Worm (Caenorhabditis elegans) whole organism, mixed stage, embryonic: ENCODE results near the gene ZK1248.15.
A peak's percentile ranks its signal among the peaks of the same experiment; 100 is the strongest.

ENCODE experiments used
- bed-3 ChIP-seq: fragments of 200-800 bp; sonication (Bioruptor generic); optimal IDR thresholded peaks from 3 replicates; lab custom pipeline; 2018; ENCODE audit warnings: mild to moderate bottlenecking, missing genetic modification characterization, moderate library complexity, missing compliant biosample characterization
- blmp-1 ChIP-seq: fragments of 150-350 bp; optimal IDR thresholded peaks from 2 replicates; lab custom pipeline; 2014; ENCODE audit warnings: missing biosample characterization, missing genetic modification characterization
- ceh-39 ChIP-seq: fragments of 150-350 bp; optimal IDR thresholded peaks from 2 replicates; lab custom pipeline; 2014; ENCODE audit warnings: missing biosample characterization, missing genetic modification characterization
- ceh-43 ChIP-seq: fragments of 200-800 bp; sonication (Bioruptor generic); optimal IDR thresholded peaks from 2 replicates; lab custom pipeline; 2018; ENCODE audit warnings: mild to moderate bottlenecking, missing genetic modification characterization, moderate library complexity, missing compliant biosample characterization
- ceh-83 ChIP-seq: fragments of 200-800 bp; sonication (Bioruptor generic); optimal IDR thresholded peaks from 2 replicates; lab custom pipeline; 2018; ENCODE audit warnings: mild to moderate bottlenecking, missing genetic modification characterization, missing compliant biosample characterization
- ces-1 ChIP-seq: fragments of 150-350 bp; optimal IDR thresholded peaks from 2 replicates; lab custom pipeline; 2014; ENCODE audit warnings: missing biosample characterization, missing genetic modification reagents, missing genetic modification characterization
- elt-1 ChIP-seq: sonication (generic microtip); optimal IDR thresholded peaks from 2 replicates; lab custom pipeline; 2017; ENCODE audit warnings: missing genetic modification characterization, mild to moderate bottlenecking, missing compliant biosample characterization, antibody characterized with exemption, moderate library complexity, borderline replicate concordance; ENCODE audit not compliant: insufficient read depth
- elt-3 ChIP-seq: fragments of 150-350 bp; optimal IDR thresholded peaks from 2 replicates; lab custom pipeline; 2014; ENCODE audit warnings: missing biosample characterization, missing genetic modification characterization
- flh-1 ChIP-seq: fragments of 200-800 bp; sonication (Bioruptor generic); optimal IDR thresholded peaks from 2 replicates; lab custom pipeline; 2018; ENCODE audit warnings: mild to moderate bottlenecking, missing genetic modification characterization, moderate library complexity, missing compliant biosample characterization
- ham-2 ChIP-seq: fragments of 200-800 bp; sonication (Bioruptor generic); optimal IDR thresholded peaks from 2 replicates; lab custom pipeline; 2018; ENCODE audit warnings: mild to moderate bottlenecking, missing genetic modification characterization, missing compliant biosample characterization
- hlh-1 ChIP-seq: fragments of 150-350 bp; optimal IDR thresholded peaks from 2 replicates; lab custom pipeline; 2014; ENCODE audit warnings: missing biosample characterization, missing genetic modification reagents, missing genetic modification characterization
- lin-13 ChIP-seq: fragments of 150-350 bp; optimal IDR thresholded peaks from 2 replicates; lab custom pipeline; 2014; ENCODE audit warnings: missing biosample characterization, missing genetic modification characterization
- lin-32 ChIP-seq: fragments of 200-800 bp; sonication (Bioruptor generic); optimal IDR thresholded peaks from 2 replicates; lab custom pipeline; 2018; ENCODE audit warnings: mild to moderate bottlenecking, missing genetic modification characterization, missing compliant biosample characterization
- lsy-2 ChIP-seq: fragments of 150-350 bp; optimal IDR thresholded peaks from 2 replicates; lab custom pipeline; 2014; ENCODE audit warnings: missing biosample characterization, missing genetic modification characterization
- mab-5 ChIP-seq: fragments of 150-350 bp; optimal IDR thresholded peaks from 2 replicates; lab custom pipeline; 2014; ENCODE audit warnings: missing biosample characterization, missing genetic modification characterization
- mep-1 ChIP-seq: fragments of 150-350 bp; optimal IDR thresholded peaks from 2 replicates; lab custom pipeline; 2017; ENCODE audit warnings: missing biosample characterization, missing genetic modification reagents, missing genetic modification characterization, inconsistent platforms
- mls-2 ChIP-seq: sonication (generic microtip); optimal IDR thresholded peaks from 2 replicates; lab custom pipeline; 2016; ENCODE audit warnings: mild to moderate bottlenecking, missing genetic modification characterization, moderate library complexity, missing compliant biosample characterization
- nhr-12 ChIP-seq: fragments of 150-350 bp; optimal IDR thresholded peaks from 2 replicates; lab custom pipeline; 2014; ENCODE audit warnings: missing biosample characterization, missing genetic modification characterization
- nhr-2 ChIP-seq: fragments of 150-350 bp; optimal IDR thresholded peaks from 2 replicates; lab custom pipeline; 2014; ENCODE audit warnings: missing biosample characterization, missing genetic modification characterization
- nhr-237 ChIP-seq: fragments of 150-350 bp; optimal IDR thresholded peaks from 2 replicates; lab custom pipeline; 2014; ENCODE audit warnings: missing biosample characterization, missing genetic modification characterization
- nhr-28 ChIP-seq: fragments of 150-350 bp; optimal IDR thresholded peaks from 2 replicates; lab custom pipeline; 2014; ENCODE audit warnings: missing biosample characterization, missing genetic modification characterization
- pha-4 ChIP-seq: fragments of 150-350 bp; optimal IDR thresholded peaks from 2 replicates; lab custom pipeline; 2018; ENCODE audit warnings: missing biosample characterization, missing genetic modification reagents, missing genetic modification characterization
- sem-2 ChIP-seq: fragments of 200-800 bp; sonication (Bioruptor generic); optimal IDR thresholded peaks from 2 replicates; lab custom pipeline; 2018; ENCODE audit warnings: mild to moderate bottlenecking, missing genetic modification characterization, missing compliant biosample characterization
- snpc-4 ChIP-seq: fragments of 150-350 bp; optimal IDR thresholded peaks from 2 replicates; lab custom pipeline; 2014; ENCODE audit warnings: missing biosample characterization, missing genetic modification characterization
- sptf-1 ChIP-seq: sonication (generic microtip); optimal IDR thresholded peaks from 2 replicates; lab custom pipeline; 2017; ENCODE audit warnings: mild to moderate bottlenecking, missing genetic modification characterization, moderate library complexity, missing compliant biosample characterization
- tbx-8 ChIP-seq: fragments of 200-800 bp; sonication (Bioruptor generic); optimal IDR thresholded peaks from 2 replicates; lab custom pipeline; 2018; ENCODE audit warnings: mild to moderate bottlenecking, missing genetic modification characterization, moderate library complexity, missing compliant biosample characterization
- unc-120 ChIP-seq: sonication (generic microtip); optimal IDR thresholded peaks from 2 replicates; lab custom pipeline; 2017; ENCODE audit warnings: missing genetic modification characterization, missing compliant biosample characterization; ENCODE audit not compliant: poor library complexity, severe bottlenecking
- unc-39 ChIP-seq: fragments of 150-350 bp; optimal IDR thresholded peaks from 2 replicates; lab custom pipeline; 2014; ENCODE audit warnings: missing biosample characterization, missing genetic modification characterization
- zip-8 ChIP-seq: fragments of 150-350 bp; optimal IDR thresholded peaks from 2 replicates; lab custom pipeline; 2014; ENCODE audit warnings: missing biosample characterization, missing genetic modification characterization
- ztf-11 ChIP-seq: fragments of 150-350 bp; optimal IDR thresholded peaks from 2 replicates; lab custom pipeline; 2014; ENCODE audit warnings: missing biosample characterization, missing genetic modification characterization

ZK1248.15 gene

ce11 chrII:5854122-5854521 is 15.8 kb upstream of the ZK1248.15 start, which contains the start of gene H41C03.1:
H41C03.1 (plus strand) TSS chrII:5854422.
- TF ChIP-seq lin-13 (tag; lab: Kevin White, UChicago) (no peak), unc-39 (tag; lab: Kevin White, UChicago) (no peak), elt-3 (no peak), tbx-8 (GFP tag; lab: Kevin White, UChicago) (no peak)

ce11 chrII:5853261-5853660 is 14.9 kb upstream of the ZK1248.15 start:
- TF ChIP-seq nhr-12 (tag; lab: Kevin White, UChicago) (no peak), elt-3 (peak; percentile 44), ham-2 (GFP tag; lab: Kevin White, UChicago) (peak; percentile 51)

DNA sequence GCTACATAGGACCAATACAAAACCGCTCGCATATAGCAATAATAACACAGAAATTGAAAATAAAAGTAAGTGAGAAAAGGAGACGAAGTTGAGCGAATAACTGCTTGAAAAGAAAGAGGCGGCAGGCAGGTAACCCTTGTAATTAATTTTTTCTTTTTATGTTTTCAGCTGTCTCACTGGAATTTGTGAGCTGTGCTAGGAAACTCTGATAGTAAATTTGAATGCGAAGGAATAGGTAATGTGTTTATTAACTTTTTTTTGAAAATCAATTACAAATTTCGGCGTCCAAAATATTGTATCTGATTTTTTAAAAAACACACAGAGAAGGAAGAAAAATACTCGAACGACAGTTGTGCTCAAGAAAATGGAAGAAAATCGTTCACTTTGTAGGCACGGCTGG is 13.7 kb upstream of the ZK1248.15 start, which contains the start of gene H41C03.2:
Gene H41C03.2 (minus strand): TSS at position 101 of the 400 bp plus-strand sequence.
- TF ChIP-seq hlh-1 (tag; lab: Kevin White, UChicago), result no peak
- TF ChIP-seq ham-2 (GFP tag; lab: Kevin White, UChicago), result no peak
- no peak for TF ChIP-seq elt-1 (tag; lab: Kevin White, UChicago)
- TF ChIP-seq elt-3, result no peak
- TF ChIP-seq lsy-2 (tag; lab: Kevin White, UChicago), result no peak
- no peak for TF ChIP-seq ceh-83
- TF ChIP-seq ceh-39 (tag; lab: Kevin White, UChicago), result no peak
- TF ChIP-seq bed-3 (GFP tag; lab: Kevin White, UChicago), result no peak
- TF ChIP-seq sem-2 (GFP tag; lab: Kevin White, UChicago), result no peak
- TF ChIP-seq ces-1 (GFP tag; lab: Kevin White, UChicago), result no peak
- TF ChIP-seq sptf-1 (tag; lab: Kevin White, UChicago), result no peak
- TF ChIP-seq lin-32 (GFP tag; lab: Kevin White, UChicago), result no peak
- no peak for TF ChIP-seq blmp-1 (tag; lab: Kevin White, UChicago)
- TF ChIP-seq zip-8 (tag; lab: Kevin White, UChicago), result no peak
- TF ChIP-seq nhr-237 (tag; lab: Kevin White, UChicago), result no peak
- TF ChIP-seq nhr-12 (tag; lab: Kevin White, UChicago), result no peak
- no peak for TF ChIP-seq ztf-11 (tag; lab: Kevin White, UChicago)
- TF ChIP-seq snpc-4 (tag; lab: Kevin White, UChicago), result no peak
- TF ChIP-seq unc-120 (tag; lab: Kevin White, UChicago), result no peak
- TF ChIP-seq pha-4 (tag; lab: Kevin White, UChicago), result no peak
- TF ChIP-seq, all 35 proteins: peak for 0

ce11 chrII:5846181-5846580 is 7.8 kb upstream of the ZK1248.15 start:
- TF ChIP-seq lsy-2 (tag; lab: Kevin White, UChicago), result no peak
- no peak for TF ChIP-seq mep-1
- TF ChIP-seq nhr-2 (tag; lab: Kevin White, UChicago), result no peak
- no peak for TF ChIP-seq mls-2 (tag; lab: Kevin White, UChicago)
- no peak for TF ChIP-seq ces-1 (GFP tag; lab: Kevin White, UChicago)
- no peak for TF ChIP-seq lin-32 (GFP tag; lab: Kevin White, UChicago)
- TF ChIP-seq nhr-237 (tag; lab: Kevin White, UChicago), result no peak
- no peak for TF ChIP-seq blmp-1 (tag; lab: Kevin White, UChicago)
- TF ChIP-seq lin-13 (tag; lab: Kevin White, UChicago), result no peak
- TF ChIP-seq tbx-8 (GFP tag; lab: Kevin White, UChicago), result no peak
- no peak for TF ChIP-seq ztf-11 (tag; lab: Kevin White, UChicago)
- TF ChIP-seq elt-3, result no peak

DNA sequence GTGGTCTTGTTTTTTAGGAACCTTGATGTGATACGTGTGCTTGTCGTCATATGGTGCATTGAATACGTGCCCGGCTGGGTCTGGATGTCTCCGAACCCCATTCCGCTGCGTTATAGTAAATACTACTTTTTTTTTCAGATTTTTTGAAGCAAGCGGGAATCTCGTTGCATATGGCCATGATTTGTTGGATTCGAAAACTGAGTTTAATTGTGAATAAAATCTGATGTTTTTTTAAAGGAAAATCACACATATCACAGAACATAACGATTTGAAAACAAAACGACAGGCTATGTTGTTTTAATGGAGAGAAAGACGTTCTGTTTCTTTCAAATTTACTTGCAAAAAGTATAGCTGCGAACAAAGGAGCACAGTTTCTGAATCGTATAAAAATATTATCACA is 7.1 kb upstream of the ZK1248.15 start, which contains the start of the genes ZK1248.17 and H41C03.3:
Gene ZK1248.17 (minus strand): TSS at position 101 of the 400 bp plus-strand sequence.
Gene H41C03.3 (plus strand): TSS at position 337 of the 400 bp plus-strand sequence.
- no peak for TF ChIP-seq mab-5
- no peak for TF ChIP-seq tbx-8 (GFP tag; lab: Kevin White, UChicago)
- TF ChIP-seq blmp-1 (tag; lab: Kevin White, UChicago), result no peak
- no peak for TF ChIP-seq ceh-43 (GFP tag; lab: Kevin White, UChicago)
- TF ChIP-seq elt-1 (tag; lab: Kevin White, UChicago), result no peak
- TF ChIP-seq nhr-28 (tag; lab: Kevin White, UChicago), result no peak
- TF ChIP-seq lsy-2 (tag; lab: Kevin White, UChicago), result no peak
- no peak for TF ChIP-seq zip-8 (tag; lab: Kevin White, UChicago)
- TF ChIP-seq sem-2 (GFP tag; lab: Kevin White, UChicago), result no peak
- TF ChIP-seq lin-32 (GFP tag; lab: Kevin White, UChicago), result no peak
- TF ChIP-seq ceh-83, result no peak
- no peak for TF ChIP-seq ces-1 (GFP tag; lab: Kevin White, UChicago)
- TF ChIP-seq flh-1 (GFP tag; lab: Kevin White, UChicago), result no peak
- TF ChIP-seq snpc-4 (tag; lab: Kevin White, UChicago), result no peak
- no peak for TF ChIP-seq ceh-39 (tag; lab: Kevin White, UChicago)
- TF ChIP-seq elt-3, result no peak
